Fruit fly (Drosophila melanogaster): ENCODE measurements around the gene CG34355.

CG34355 gene

dm6 chr3R:23890886-23891285 lies 87.2 kb downstream of the CG34355 start, which contains the start of gene TfIIA-S (continued):
- no peak for TF ChIP-seq CG4730 (GFP tag; IDR thresholded peaks at IDR 0.05)
- TF ChIP-seq tx (GFP tag; optimal IDR thresholded peaks at IDR 0.05) = peak; percentile 81
- peak; percentile 30 for TF ChIP-seq wek (GFP tag; optimal IDR thresholded peaks at IDR 0.05)
- TF ChIP-seq Gug (GFP tag; IDR thresholded peaks at IDR 0.05) = peak; percentile 55; the same call in 2 of the 4 replicates
- peak; percentile 42 for TF ChIP-seq CG6765 (GFP tag; optimal IDR thresholded peaks at IDR 0.05)
- TF ChIP-seq da (GFP tag; optimal IDR thresholded peaks at IDR 0.05) = peak; percentile 10
- TF ChIP-seq CG30403 (GFP tag; optimal IDR thresholded peaks at IDR 0.05) = peak; percentile 80
- peak in 1 of 2 experiments; percentile 49 for TF ChIP-seq bsh (GFP tag; optimal IDR thresholded peaks at IDR 0.05)
- TF ChIP-seq vvl (GFP tag; IDR thresholded peaks at IDR 0.05) = no peak
- TF ChIP-seq D19A (tag; optimal IDR thresholded peaks at IDR 0.05) = no peak
- peak; percentile 43 for TF ChIP-seq oc (tag; optimal IDR thresholded peaks at IDR 0.05)
- TF ChIP-seq Usf (GFP tag; optimal IDR thresholded peaks at IDR 0.05) = peak; percentile 34
- TF ChIP-seq CG17359 (tag; optimal IDR thresholded peaks at IDR 0.05) = peak; percentile 63
- TF ChIP-seq CG6254 (GFP tag; optimal IDR thresholded peaks at IDR 0.05) = no peak
- no peak for TF ChIP-seq Scr (GFP tag; IDR thresholded peaks at IDR 0.05; ENCODE audit: partially characterized antibody)
- peak; percentile 42; the same call in 2 of the 3 replicates for TF ChIP-seq croc (GFP tag; conservative IDR thresholded peaks at IDR 0.05)
- no peak for TF ChIP-seq Aef1 (GFP tag; IDR thresholded peaks at IDR 0.05)
- peak; percentile 42 for TF ChIP-seq Asciz (GFP tag; optimal IDR thresholded peaks at IDR 0.05)
- no peak for TF ChIP-seq CG3838 (GFP tag; optimal IDR thresholded peaks at IDR 0.05)
- no peak for TF ChIP-seq wor (GFP tag; IDR thresholded peaks at IDR 0.05)
- TF ChIP-seq Dbx (GFP tag; IDR thresholded peaks at IDR 0.05) = no peak
- peak; percentile 30 for TF ChIP-seq CG3065 (GFP tag; optimal IDR thresholded peaks at IDR 0.05)
- TF ChIP-seq az2 (GFP tag; optimal IDR thresholded peaks at IDR 0.05) = peak; percentile 65
- no peak for TF ChIP-seq CG6175 (GFP tag; IDR thresholded peaks at IDR 0.05)
- TF ChIP-seq sug (tag; optimal IDR thresholded peaks at IDR 0.05) = peak; percentile 78
- peak; percentile 58 for TF ChIP-seq bigmax (GFP tag; optimal IDR thresholded peaks at IDR 0.05)
- no peak for TF ChIP-seq odd (GFP tag; optimal IDR thresholded peaks at IDR 0.05)
- peak; percentile 66 for TF ChIP-seq CG12236 (GFP tag; optimal IDR thresholded peaks at IDR 0.05)
- no peak for TF ChIP-seq hth (optimal IDR thresholded peaks at IDR 0.05)
- peak; percentile 92 for TF ChIP-seq zfh2 (GFP tag; optimal IDR thresholded peaks at IDR 0.05)
- TF ChIP-seq Camta (GFP tag; optimal IDR thresholded peaks at IDR 0.05) = peak; percentile 72
- TF ChIP-seq cad (GFP tag; optimal IDR thresholded peaks at IDR 0.05) = no peak
- TF ChIP-seq ham (GFP tag; IDR thresholded peaks at IDR 0.05) = no peak
- no peak for TF ChIP-seq ken (GFP tag; IDR thresholded peaks at IDR 0.05)
- TF ChIP-seq insv (GFP tag; optimal IDR thresholded peaks at IDR 0.05) = peak in 1 of 2 experiments; percentile 44
- TF ChIP-seq Pdp1 (GFP tag; optimal IDR thresholded peaks at IDR 0.05) = peak; percentile 79 to 83
- TF ChIP-seq Bdp1 (GFP tag; optimal IDR thresholded peaks at IDR 0.05) = peak; percentile 68
- TF ChIP-seq CG7963 (GFP tag; IDR thresholded peaks at IDR 0.05; ENCODE audit: partially characterized antibody) = no peak
- peak; percentile 71 for TF ChIP-seq luna (GFP tag; optimal IDR thresholded peaks at IDR 0.05)
- peak; percentile 86 for TF ChIP-seq jumu (GFP tag; optimal IDR thresholded peaks at IDR 0.05)
- no peak for TF ChIP-seq CG2129 (GFP tag; IDR thresholded peaks at IDR 0.05; ENCODE audit: partially characterized antibody)
- TF ChIP-seq dan (GFP tag; IDR thresholded peaks at IDR 0.05) = no peak
- TF ChIP-seq lab (GFP tag; optimal IDR thresholded peaks at IDR 0.05) = peak; percentile 91
- no peak for TF ChIP-seq CG5180 (GFP tag; optimal IDR thresholded peaks at IDR 0.05)
- TF ChIP-seq inv (GFP tag; IDR thresholded peaks at IDR 0.05; ENCODE audit: partially characterized antibody) = no peak
- TF ChIP-seq NFAT (GFP tag; IDR thresholded peaks at IDR 0.05) = no peak
- peak; percentile 3 for TF ChIP-seq twi (tag; optimal IDR thresholded peaks at IDR 0.05)
- no peak for TF ChIP-seq E2f2 (GFP tag; IDR thresholded peaks at IDR 0.05)
- peak; percentile 82 for TF ChIP-seq Fer1 (GFP tag; optimal IDR thresholded peaks at IDR 0.05)
- no peak for TF ChIP-seq CG8281 (tag; optimal IDR thresholded peaks at IDR 0.05)
- TF ChIP-seq CG14710 (tag; optimal IDR thresholded peaks at IDR 0.05) = peak; percentile 78

All from whole organism, embryonic.